Worm (Caenorhabditis elegans): ENCODE results near the gene cyp-33C12.

DNA sequence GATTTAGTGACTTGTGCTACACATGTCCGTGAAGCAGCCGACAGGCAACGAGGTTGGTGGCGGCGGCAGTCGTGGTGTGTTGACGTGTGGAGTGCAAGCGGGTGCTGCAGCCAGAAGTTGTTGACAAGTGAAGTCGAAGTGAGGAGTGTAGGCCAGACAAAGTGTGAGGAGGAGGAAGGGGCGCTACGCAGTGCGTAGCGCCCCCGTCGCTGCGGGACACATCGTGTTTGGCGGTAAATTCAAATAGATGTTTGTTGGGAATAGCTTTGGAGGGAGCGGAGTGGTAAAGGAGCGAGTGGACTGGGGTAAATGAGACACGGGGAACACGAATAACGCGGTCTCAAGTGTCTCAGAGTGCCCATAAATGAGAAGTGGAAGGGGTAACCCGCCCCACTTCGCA lies 18.7 kb downstream of the cyp-33C12 start:
- TF ChIP-seq nhr-11 (tag; optimal IDR thresholded peaks at IDR 0.05), result no peak
- no peak for TF ChIP-seq nhr-28 (tag; optimal IDR thresholded peaks at IDR 0.05)
- TF ChIP-seq pqm-1 (tag; optimal IDR thresholded peaks at IDR 0.05), result no peak
- TF ChIP-seq nhr-237 (tag; optimal IDR thresholded peaks at IDR 0.05), result no peak
- TF ChIP-seq R02D3.7 (tag; optimal IDR thresholded peaks at IDR 0.05), result no peak
- no peak for TF ChIP-seq elt-2 (tag; optimal IDR thresholded peaks at IDR 0.05)
- TF ChIP-seq fkh-10 (GFP tag; optimal IDR thresholded peaks at IDR 0.05), result no peak
- TF ChIP-seq pha-4 (tag; optimal IDR thresholded peaks at IDR 0.05), result no peak
- TF ChIP-seq lin-39 (tag; optimal IDR thresholded peaks at IDR 0.05), result no peak
- no peak for TF ChIP-seq nhr-12 (tag; optimal IDR thresholded peaks at IDR 0.05)
- no peak for TF ChIP-seq ceh-82 (tag; optimal IDR thresholded peaks at IDR 0.05)
- no peak for TF ChIP-seq ama-1 (optimal IDR thresholded peaks at IDR 0.05)
- no peak for TF ChIP-seq ztf-4 (tag; optimal IDR thresholded peaks at IDR 0.05)
- no peak for TF ChIP-seq daf-12 (tag; optimal IDR thresholded peaks at IDR 0.05)
